Worm (Caenorhabditis elegans) whole organism, late embryonic: ENCODE results near the gene clec-175.

Source experiments
- F13H6.1 ChIP-seq: sonication (generic microtip); optimal IDR thresholded peaks from 2 replicates; lab custom pipeline; 2016; ENCODE audit warnings: missing genetic modification characterization, missing compliant biosample characterization
- ama-1 ChIP-seq: fragments of 150-350 bp; optimal IDR thresholded peaks from 2 replicates; lab custom pipeline; 2014
- ceh-18 ChIP-seq: sonication (generic microtip); optimal IDR thresholded peaks from 2 replicates; lab custom pipeline; 2016; ENCODE audit warnings: missing genetic modification characterization, missing compliant biosample characterization
- ceh-24 ChIP-seq: sonication (generic microtip); optimal IDR thresholded peaks from 2 replicates; lab custom pipeline; 2016; ENCODE audit warnings: mild to moderate bottlenecking, missing genetic modification characterization, missing compliant biosample characterization
- lim-6 ChIP-seq: sonication (generic microtip); optimal IDR thresholded peaks from 2 replicates; lab custom pipeline; 2016; ENCODE audit warnings: missing genetic modification characterization, missing compliant biosample characterization
- nhr-11 ChIP-seq: fragments of 150-350 bp; optimal IDR thresholded peaks from 2 replicates; lab custom pipeline; 2014; ENCODE audit warnings: missing biosample characterization, missing genetic modification characterization
- pha-2 ChIP-seq: sonication (generic microtip); optimal IDR thresholded peaks from 2 replicates; lab custom pipeline; 2017; ENCODE audit warnings: mild to moderate bottlenecking, missing genetic modification characterization, missing compliant biosample characterization
- pha-4 ChIP-seq: fragments of 150-350 bp; optimal IDR thresholded peaks from 2 replicates; lab custom pipeline; 2018; ENCODE audit warnings: missing biosample characterization, missing genetic modification reagents, missing genetic modification characterization
- tbx-2 ChIP-seq: sonication (generic microtip); optimal IDR thresholded peaks from 2 replicates; lab custom pipeline; 2016; ENCODE audit warnings: missing genetic modification characterization, missing compliant biosample characterization
- ttx-3 ChIP-seq: sonication (generic microtip); optimal IDR thresholded peaks from 2 replicates; lab custom pipeline; 2016; ENCODE audit warnings: missing genetic modification reagents, missing genetic modification characterization, missing compliant biosample characterization

- no peak for TF ChIP-seq F13H6.1 (tag; lab: Kevin White, UChicago)
- no peak for TF ChIP-seq nhr-11
- no peak for TF ChIP-seq ceh-18 (tag; lab: Kevin White, UChicago)
- no peak for TF ChIP-seq ttx-3 (tag; lab: Kevin White, UChicago)
- TF ChIP-seq ceh-24 (tag; lab: Kevin White, UChicago) = no peak
- no peak for TF ChIP-seq lim-6 (tag; lab: Kevin White, UChicago)
- TF ChIP-seq tbx-2 (tag; lab: Kevin White, UChicago) = no peak
- TF ChIP-seq pha-2 (tag; lab: Kevin White, UChicago) = no peak
- no peak for TF ChIP-seq pha-4 (tag; lab: Kevin White, UChicago)
- TF ChIP-seq ama-1 (lab: Kevin White, UChicago) = no peak
Observed at ce11 chrIV:4447284-4447366, 25.0 kb downstream of the clec-175 start, which contains the start of gene chat-1.
